Fruit fly (Drosophila melanogaster) whole organism, embryonic: ENCODE data around the gene tral.

Source experiments
- CG10267 ChIP-seq: fragments of 200-800 bp; sonication (Bioruptor generic); optimal IDR thresholded peaks from 2 replicates; lab custom pipeline; 2018; ENCODE audit warnings: missing biosample characterization, mild to moderate bottlenecking, missing genetic modification characterization, moderate library complexity
- CG10274 ChIP-seq: fragments of 200-800 bp; sonication (Bioruptor generic); optimal IDR thresholded peaks from 3 replicates; lab custom pipeline; 2017; ENCODE audit warnings: missing biosample characterization, mild to moderate bottlenecking, missing genetic modification characterization
- CG10431 ChIP-seq: fragments of 200-800 bp; sonication (Bioruptor generic); optimal IDR thresholded peaks from 3 replicates; lab custom pipeline; 2018; ENCODE audit warnings: missing biosample characterization, mild to moderate bottlenecking, missing genetic modification characterization
- CG10654 ChIP-seq: fragments of 200-800 bp; sonication (Bioruptor generic); optimal IDR thresholded peaks from 2 replicates; lab custom pipeline; 2016; ENCODE audit warnings: missing biosample characterization, missing genetic modification characterization
- CG12236 ChIP-seq: fragments of 200-800 bp; sonication (Bioruptor generic); optimal IDR thresholded peaks from 2 replicates; lab custom pipeline; 2016; ENCODE audit warnings: missing biosample characterization, missing genetic modification characterization
- CG13287 ChIP-seq: fragments of 200-800 bp; sonication (Bioruptor generic); IDR thresholded peaks from 2 replicates; pipeline ENCODE4 v1.3.6; 2022; ENCODE audit warnings: missing biosample characterization, missing genetic modification characterization; ENCODE audit not compliant: partially characterized antibody
- CG14667 ChIP-seq: fragments of 200-800 bp; sonication (Bioruptor generic); IDR thresholded peaks from 2 replicates; pipeline ENCODE4 v1.3.6; 2022; ENCODE audit warnings: missing biosample characterization, missing genetic modification characterization
- CG14860 ChIP-seq: fragments of 200-800 bp; sonication (Bioruptor generic); IDR thresholded peaks from 3 replicates; pipeline ENCODE4 v1.3.6; 2022; ENCODE audit warnings: missing biosample characterization, missing genetic modification characterization; ENCODE audit not compliant: partially characterized antibody
- CG18262 ChIP-seq: fragments of 200-800 bp; optimal IDR thresholded peaks from 3 replicates; lab custom pipeline; 2019; ENCODE audit warnings: missing biosample characterization, mild to moderate bottlenecking, missing genetic modification characterization, moderate library complexity
- CG2202 ChIP-seq: fragments of 200-800 bp; sonication (Bioruptor generic); optimal IDR thresholded peaks from 2 replicates; lab custom pipeline; 2018; ENCODE audit warnings: missing biosample characterization, mild to moderate bottlenecking, missing genetic modification characterization
- CG2875 ChIP-seq: fragments of 200-800 bp; sonication (Bioruptor generic); optimal IDR thresholded peaks from 2 replicates; lab custom pipeline; 2017; ENCODE audit warnings: missing biosample characterization, mild to moderate bottlenecking, missing genetic modification characterization, missing genetic modification reagents
- CG31224 ChIP-seq: fragments of 200-800 bp; sonication (Bioruptor generic); IDR thresholded peaks from 2 replicates; pipeline ENCODE4 v1.3.6; 2022; ENCODE audit warnings: missing biosample characterization, missing genetic modification characterization
- CG3726 ChIP-seq: fragments of 200-800 bp; sonication (Bioruptor generic); IDR thresholded peaks from 3 replicates; pipeline ENCODE4, ENCODE4 v1.3.6; 2022; ENCODE audit warnings: missing biosample characterization, missing genetic modification characterization
- CG43689 ChIP-seq: fragments of 200-800 bp; sonication (Bioruptor generic); IDR thresholded peaks from 2 replicates; pipeline ENCODE4 v1.3.6; 2022; ENCODE audit warnings: missing biosample characterization, missing genetic modification characterization
- CG4707 ChIP-seq: fragments of 200-800 bp; sonication (Bioruptor generic); optimal IDR thresholded peaks from 2 replicates; lab custom pipeline; 2018; ENCODE audit warnings: missing biosample characterization, mild to moderate bottlenecking, missing genetic modification characterization, moderate library complexity
- CG6689 ChIP-seq: fragments of 200-800 bp; sonication (Bioruptor generic); IDR thresholded peaks from 2 replicates; pipeline ENCODE4 v1.3.6; 2022; ENCODE audit warnings: missing biosample characterization, missing genetic modification characterization
- CG6765 ChIP-seq: fragments of 200-800 bp; sonication (Bioruptor generic); optimal IDR thresholded peaks from 3 replicates; lab custom pipeline; 2017; ENCODE audit warnings: missing biosample characterization, mild to moderate bottlenecking, missing genetic modification characterization
- CG7372 ChIP-seq: fragments of 200-800 bp; sonication (Bioruptor generic); IDR thresholded peaks from 2 replicates; pipeline ENCODE4 v1.3.6; 2022; ENCODE audit warnings: missing biosample characterization, missing genetic modification characterization
- CG7556 ChIP-seq: fragments of 200-800 bp; sonication (Bioruptor generic); optimal IDR thresholded peaks from 2 replicates; lab custom pipeline; 2017; ENCODE audit warnings: missing biosample characterization, mild to moderate bottlenecking, missing genetic modification characterization
- CG8359 ChIP-seq: fragments of 200-800 bp; sonication (Bioruptor generic); optimal IDR thresholded peaks from 2 replicates; lab custom pipeline; 2017; ENCODE audit warnings: missing biosample characterization, mild to moderate bottlenecking, missing genetic modification characterization, borderline replicate concordance
- CG8478 ChIP-seq: fragments of >200 bp; optimal IDR thresholded peaks from 2 replicates; lab custom pipeline; 2018
- Chrac-16 ChIP-seq: fragments of 200-800 bp; sonication (Bioruptor generic); optimal IDR thresholded peaks from 3 replicates; lab custom pipeline; 2016; ENCODE audit warnings: missing biosample characterization, missing genetic modification characterization
- ERR ChIP-seq: fragments of 200-800 bp; sonication (Bioruptor generic); optimal IDR thresholded peaks from 2 replicates; lab custom pipeline; 2016; ENCODE audit warnings: missing biosample characterization, missing genetic modification characterization
- MESR4 ChIP-seq: fragments of 200-800 bp; sonication (Bioruptor generic); optimal IDR thresholded peaks from 2 replicates; lab custom pipeline; 2018; ENCODE audit warnings: missing biosample characterization, mild to moderate bottlenecking, missing genetic modification characterization, moderate library complexity
- Mrtf ChIP-seq: fragments of 200-800 bp; sonication (Bioruptor generic); IDR thresholded peaks from 3 replicates; pipeline ENCODE4 v1.3.6; 2022; ENCODE audit warnings: missing biosample characterization, missing genetic modification characterization
- NFAT ChIP-seq: fragments of 200-800 bp; sonication (Bioruptor generic); IDR thresholded peaks from 2 replicates; pipeline ENCODE4 v1.3.6; 2022; ENCODE audit warnings: missing biosample characterization, missing genetic modification characterization
- Nf-YB ChIP-seq: fragments of 200-800 bp; sonication (Bioruptor generic); optimal IDR thresholded peaks from 3 replicates; lab custom pipeline; 2019; ENCODE audit warnings: missing biosample characterization, mild to moderate bottlenecking, missing genetic modification characterization, moderate library complexity
- Nf-YC ChIP-seq: fragments of 200-800 bp; optimal IDR thresholded peaks from 3 replicates; lab custom pipeline; 2019; ENCODE audit warnings: missing biosample characterization, mild to moderate bottlenecking, missing genetic modification characterization, moderate library complexity
- Side ChIP-seq: fragments of 200-800 bp; sonication (Bioruptor generic); optimal IDR thresholded peaks from 2 replicates; lab custom pipeline; 2016; ENCODE audit warnings: missing biosample characterization, missing genetic modification characterization
- Tbp ChIP-seq: fragments of >200 bp; optimal IDR thresholded peaks from 2 replicates; lab custom pipeline; 2018; ENCODE audit warnings: missing biosample characterization, missing genetic modification characterization
- Vsx1 ChIP-seq: fragments of 200-800 bp; sonication (Bioruptor generic); optimal IDR thresholded peaks from 2 replicates; lab custom pipeline; 2017; ENCODE audit warnings: missing biosample characterization, mild to moderate bottlenecking, missing genetic modification characterization, missing genetic modification reagents
- corto ChIP-seq: fragments of 200-800 bp; sonication (Bioruptor generic); optimal IDR thresholded peaks from 2 replicates; lab custom pipeline; 2016; ENCODE audit warnings: missing biosample characterization, mild to moderate bottlenecking, missing genetic modification characterization, moderate library complexity
- da ChIP-seq: fragments of 200-800 bp; sonication (Bioruptor generic); optimal IDR thresholded peaks from 2 replicates; lab custom pipeline; 2016; ENCODE audit warnings: missing biosample characterization, missing genetic modification characterization
- danr ChIP-seq: fragments of 200-800 bp; sonication (Bioruptor generic); IDR thresholded peaks from 2 replicates; pipeline ENCODE4 v1.3.6; 2022; ENCODE audit warnings: missing biosample characterization, missing genetic modification characterization
- hkb ChIP-seq, 2 experiments: fragments of 200-800 bp in 1 of 2; fragments of >200 bp in 1 of 2; sonication (Bioruptor generic) in 1 of 2; IDR thresholded peaks in 1 of 2; optimal IDR thresholded peaks in 1 of 2; 2 replicates each; pipeline versions ENCODE4 v1.3.6 to Lab custom; 2017 to 2022; ENCODE audit warnings: missing biosample characterization in 1 of 2, missing genetic modification characterization in 1 of 2
- hth ChIP-seq: fragments of >200 bp; optimal IDR thresholded peaks from 2 replicates; lab custom pipeline; 2017; ENCODE audit warnings: inconsistent platforms
- jing ChIP-seq: fragments of 200-800 bp; sonication (Bioruptor generic); optimal IDR thresholded peaks from 2 replicates; lab custom pipeline; 2018; ENCODE audit warnings: missing biosample characterization, mild to moderate bottlenecking, missing genetic modification characterization
- lbe ChIP-seq: fragments of 200-800 bp; sonication (Bioruptor generic); optimal IDR thresholded peaks from 2 replicates; lab custom pipeline; 2016; ENCODE audit warnings: missing biosample characterization, mild to moderate bottlenecking, missing genetic modification characterization
- lmd ChIP-seq: fragments of 200-800 bp; sonication (Bioruptor generic); IDR thresholded peaks from 2 replicates; pipeline ENCODE4 v1.3.6; 2022; ENCODE audit warnings: missing biosample characterization, missing genetic modification characterization
- mld ChIP-seq: fragments of 200-800 bp; sonication (Bioruptor generic); IDR thresholded peaks from 3 replicates; pipeline ENCODE4 v1.3.6; 2022; ENCODE audit warnings: missing biosample characterization, missing genetic modification characterization; ENCODE audit not compliant: partially characterized antibody
- org-1 ChIP-seq: fragments of 200-800 bp; sonication (Bioruptor generic); optimal IDR thresholded peaks from 2 replicates; lab custom pipeline; 2017; ENCODE audit warnings: missing biosample characterization, missing genetic modification characterization
- pho ChIP-seq: fragments of 200-800 bp; sonication (Bioruptor generic); optimal IDR thresholded peaks from 2 replicates; lab custom pipeline; 2016; ENCODE audit warnings: missing biosample characterization, missing genetic modification characterization
- pzg ChIP-seq: fragments of 200-800 bp; sonication (Bioruptor generic); optimal IDR thresholded peaks from 3 replicates; lab custom pipeline; 2018; ENCODE audit warnings: missing biosample characterization, mild to moderate bottlenecking, missing genetic modification characterization, moderate library complexity
- row ChIP-seq: fragments of 200-800 bp; sonication (Bioruptor generic); IDR thresholded peaks from 3 replicates; pipeline ENCODE4 v1.3.6; 2022; ENCODE audit warnings: missing biosample characterization, missing genetic modification characterization
- slbo ChIP-seq: fragments of 200-800 bp; sonication (Bioruptor generic); IDR thresholded peaks from 2 replicates; pipeline ENCODE4 v1.3.6; 2022; ENCODE audit warnings: missing biosample characterization, missing genetic modification characterization
- slp2 ChIP-seq: fragments of 200-800 bp; sonication (Bioruptor generic); optimal IDR thresholded peaks from 2 replicates; lab custom pipeline; 2016; ENCODE audit warnings: missing biosample characterization, missing genetic modification characterization
- wor ChIP-seq: fragments of 200-800 bp; sonication (Bioruptor generic); IDR thresholded peaks from 2 replicates; pipeline ENCODE4 v1.3.6; 2022; ENCODE audit warnings: missing biosample characterization, missing genetic modification characterization
- zen ChIP-seq: fragments of 200-800 bp; sonication (Bioruptor generic); optimal IDR thresholded peaks from 3 replicates; lab custom pipeline; 2018; ENCODE audit warnings: missing biosample characterization, mild to moderate bottlenecking, missing genetic modification characterization, moderate library complexity
- zen2 ChIP-seq: fragments of 200-800 bp; sonication (Bioruptor generic); IDR thresholded peaks from 3 replicates; pipeline ENCODE4 v1.3.6; 2022; ENCODE audit warnings: missing biosample characterization, missing genetic modification characterization; ENCODE audit not compliant: partially characterized antibody

tral gene

dm6 chr3L:12490418-12491035, 24.3 kb upstream of the tral start, which contains the start of gene CG10660 (continued):
- peak; percentile 46 for TF ChIP-seq CG12236 (GFP tag; lab: Kevin White, UChicago)
- peak; percentile 73 for TF ChIP-seq CG4707 (GFP tag; lab: Kevin White, UChicago)
- TF ChIP-seq zen2 (GFP tag; lab: Robert Waterston, UW), result no peak
- peak; percentile 93 for TF ChIP-seq row
- peak; percentile 74 for TF ChIP-seq Chrac-16
- TF ChIP-seq slp2, result peak; percentile 68
- peak; percentile 86 for TF ChIP-seq Mrtf
- peak; percentile 77 for TF ChIP-seq CG2202 (tag; lab: Kevin White, UChicago)
- TF ChIP-seq CG6689 (GFP tag; lab: Robert Waterston, UW), result peak; percentile 82
- TF ChIP-seq wor (GFP tag; lab: Robert Waterston, UW), result peak; percentile 86
- 0 out of 2 replicates have a peak, but pooled peaks have one; percentile 29 for TF ChIP-seq CG14667 (GFP tag; lab: Robert Waterston, UW)
- TF ChIP-seq CG8478 (lab: Kevin White, UChicago), result no peak
- peak; percentile 37 for TF ChIP-seq Nf-YC (tag; lab: Kevin White, UChicago)
- TF ChIP-seq corto (GFP tag; lab: Kevin White, UChicago), result peak; percentile 83
- no peak for TF ChIP-seq hth (lab: Kevin White, UChicago)
- no peak for TF ChIP-seq hkb (optimal IDR thresholded peaks at IDR 0.05; lab: Kevin White, UChicago)
- peak; percentile 95 for TF ChIP-seq hkb (GFP tag; IDR thresholded peaks at IDR 0.05; lab: Robert Waterston, UW)
- TF ChIP-seq pho (GFP tag; lab: Kevin White, UChicago), result peak; percentile 48
- TF ChIP-seq Tbp, result no peak
- TF ChIP-seq CG18262 (tag; lab: Kevin White, UChicago), result peak; percentile 88
- peak; percentile 81 for TF ChIP-seq jing (GFP tag; lab: Kevin White, UChicago)
- TF ChIP-seq ERR, result peak; percentile 10
- TF ChIP-seq zen, result peak; percentile 67
- peak; percentile 36 for TF ChIP-seq CG6765 (GFP tag; lab: Kevin White, UChicago)
- no peak for TF ChIP-seq CG14860 (GFP tag; lab: Robert Waterston, UW)
- peak; percentile 85 for TF ChIP-seq org-1 (GFP tag; lab: Kevin White, UChicago)
- TF ChIP-seq Vsx1 (GFP tag; lab: Kevin White, UChicago), result peak; percentile 77
- peak; percentile 73 for TF ChIP-seq CG10431 (GFP tag; lab: Kevin White, UChicago)
- TF ChIP-seq Nf-YB (GFP tag; lab: Kevin White, UChicago), result peak; percentile 73
- peak; percentile 95 for TF ChIP-seq CG10654 (GFP tag; lab: Kevin White, UChicago)
- TF ChIP-seq CG7556 (GFP tag; lab: Kevin White, UChicago), result peak; percentile 91
- TF ChIP-seq pzg (GFP tag; lab: Kevin White, UChicago), result no peak
- peak; percentile 85 for TF ChIP-seq slbo (GFP tag; lab: Robert Waterston, UW)
- no peak for TF ChIP-seq CG13287
- TF ChIP-seq CG10274 (GFP tag; lab: Kevin White, UChicago), result peak; percentile 12
- peak; percentile 64 for TF ChIP-seq CG7372 (GFP tag; lab: Robert Waterston, UW)
- peak; percentile 87 for TF ChIP-seq CG2875 (GFP tag; lab: Kevin White, UChicago)
- 0 out of 3 replicates have a peak, but pooled peaks have one; percentile 53 for TF ChIP-seq CG3726 (GFP tag; lab: Robert Waterston, UW)
- peak; percentile 67 for TF ChIP-seq Side (GFP tag; lab: Kevin White, UChicago)
- peak; percentile 68 for TF ChIP-seq NFAT (GFP tag; lab: Robert Waterston, UW)
- peak; percentile 39 for TF ChIP-seq MESR4
- peak; percentile 83 for TF ChIP-seq lmd (GFP tag; lab: Robert Waterston, UW)
- TF ChIP-seq da (GFP tag; lab: Kevin White, UChicago), result peak; percentile 25
- TF ChIP-seq CG31224, result peak; percentile 57
- 0 out of 2 replicates have a peak, but pooled peaks have one; percentile 18 for TF ChIP-seq CG43689 (GFP tag; lab: Robert Waterston, UW)
- no peak for TF ChIP-seq mld (GFP tag; lab: Robert Waterston, UW)
- peak; percentile 80 for TF ChIP-seq lbe (GFP tag; lab: Kevin White, UChicago)
- peak; percentile 83 for TF ChIP-seq CG10267 (tag; lab: Kevin White, UChicago)
- TF ChIP-seq danr, result peak; percentile 62; the same call in 1 of the 2 replicates
- peak; percentile 73 for TF ChIP-seq CG8359 (GFP tag; lab: Kevin White, UChicago)
